Worm (Caenorhabditis elegans): ENCODE results near the gene Y43F8B.25.

- TF ChIP-seq sma-9 (GFP tag; optimal IDR thresholded peaks at IDR 0.05) (no peak), sma-9 (tag; optimal IDR thresholded peaks at IDR 0.05) (no peak), nhr-25 (tag; optimal IDR thresholded peaks at IDR 0.05) (no peak), unc-62 (GFP tag; optimal IDR thresholded peaks at IDR 0.05) (no peak)
These were observed 32.4 kb downstream of the Y43F8B.25 start for ce11 chrV:19495145-19495544.

Data from whole organism, L2 larva.